Worm (Caenorhabditis elegans) whole organism, L2 larva: ENCODE results near the gene aka-1.

Experiments used
- C34F6.9 ChIP-seq: fragments of 150-350 bp; optimal IDR thresholded peaks from 2 replicates; lab custom pipeline; 2014; ENCODE audit warnings: missing biosample characterization, missing genetic modification characterization
- F13H6.1 ChIP-seq: sonication (generic microtip); optimal IDR thresholded peaks from 2 replicates; lab custom pipeline; 2016; ENCODE audit warnings: missing genetic modification characterization, missing compliant biosample characterization
- R02D3.7 ChIP-seq: fragments of 150-350 bp; optimal IDR thresholded peaks from 2 replicates; lab custom pipeline; 2014; ENCODE audit warnings: missing biosample characterization, missing genetic modification characterization
- Y55F3AM.14 ChIP-seq: fragments of 200-800 bp; sonication (Bioruptor generic); optimal IDR thresholded peaks from 2 replicates; lab custom pipeline; 2018; ENCODE audit warnings: mild to moderate bottlenecking, missing genetic modification characterization, missing compliant biosample characterization
- ZK546.5 ChIP-seq: sonication (generic microtip); optimal IDR thresholded peaks from 2 replicates; lab custom pipeline; 2017; ENCODE audit warnings: missing biosample characterization, missing genetic modification characterization
- alr-1 ChIP-seq: fragments of 150-350 bp; optimal IDR thresholded peaks from 2 replicates; lab custom pipeline; 2014; ENCODE audit warnings: missing biosample characterization, missing genetic modification characterization
- aly-2 ChIP-seq: fragments of 150-350 bp; optimal IDR thresholded peaks from 2 replicates; lab custom pipeline; 2014; ENCODE audit warnings: missing biosample characterization, missing genetic modification characterization
- ama-1 ChIP-seq: fragments of 150-350 bp; optimal IDR thresholded peaks from 2 replicates; lab custom pipeline; 2018; ENCODE audit warnings: inconsistent platforms
- blmp-1 ChIP-seq: sonication (generic microtip); optimal IDR thresholded peaks from 2 replicates; lab custom pipeline; 2017; ENCODE audit warnings: missing genetic modification characterization, mild to moderate bottlenecking, missing compliant biosample characterization, antibody characterized with exemption, moderate library complexity; ENCODE audit not compliant: insufficient read depth
- ceh-16 ChIP-seq: fragments of 150-350 bp; optimal IDR thresholded peaks from 2 replicates; lab custom pipeline; 2014; ENCODE audit warnings: missing biosample characterization, missing genetic modification characterization
- ceh-82 ChIP-seq: fragments of 150-350 bp; optimal IDR thresholded peaks from 2 replicates; lab custom pipeline; 2014; ENCODE audit warnings: missing biosample characterization, missing genetic modification characterization
- crh-2 ChIP-seq: sonication (generic microtip); optimal IDR thresholded peaks from 2 replicates; lab custom pipeline; 2017; ENCODE audit warnings: missing biosample characterization, missing genetic modification characterization
- dmd-4 ChIP-seq: sonication (generic microtip); optimal IDR thresholded peaks from 2 replicates; lab custom pipeline; 2017; ENCODE audit warnings: missing biosample characterization, missing genetic modification characterization
- egl-27 ChIP-seq: sonication (generic microtip); optimal IDR thresholded peaks from 3 replicates; lab custom pipeline; 2017; ENCODE audit warnings: missing biosample characterization, missing genetic modification reagents, missing genetic modification characterization
- elt-1 ChIP-seq: fragments of 150-350 bp; optimal IDR thresholded peaks from 2 replicates; lab custom pipeline; 2014; ENCODE audit warnings: missing biosample characterization, missing genetic modification characterization
- elt-3 ChIP-seq: sonication (generic microtip); optimal IDR thresholded peaks from 2 replicates; lab custom pipeline; 2017; ENCODE audit warnings: missing biosample characterization, missing genetic modification characterization
- fos-1 ChIP-seq: fragments of 150-350 bp; optimal IDR thresholded peaks from 2 replicates; lab custom pipeline; 2014; ENCODE audit warnings: missing biosample characterization, missing genetic modification characterization
- gmeb-1 ChIP-seq: fragments of 150-350 bp; optimal IDR thresholded peaks from 2 replicates; lab custom pipeline; 2014; ENCODE audit warnings: missing biosample characterization, missing genetic modification characterization
- lin-11 ChIP-seq: fragments of 150-350 bp; sonication (generic microtip); optimal IDR thresholded peaks from 2 replicates; lab custom pipeline; 2014; ENCODE audit warnings: missing biosample characterization, missing genetic modification characterization, inconsistent platforms, mixed read lengths
- lin-13 ChIP-seq: fragments of 150-350 bp; optimal IDR thresholded peaks from 2 replicates; lab custom pipeline; 2014; ENCODE audit warnings: missing biosample characterization, missing genetic modification reagents, missing genetic modification characterization
- lin-39 ChIP-seq: fragments of 150-350 bp; optimal IDR thresholded peaks from 2 replicates; lab custom pipeline; 2014; ENCODE audit warnings: missing biosample characterization, missing genetic modification reagents, missing genetic modification characterization
- lsy-2 ChIP-seq, 2 experiments: fragments of 150-350 bp in 1 of 2; sonication (generic microtip) in 1 of 2; optimal IDR thresholded peaks; 2 replicates each; lab custom pipeline; 2014 to 2017; ENCODE audit warnings: missing biosample characterization in 2 of 2, missing genetic modification characterization in 2 of 2
- mab-5 ChIP-seq: fragments of 150-350 bp; optimal IDR thresholded peaks from 2 replicates; lab custom pipeline; 2014; ENCODE audit warnings: missing biosample characterization, missing genetic modification characterization
- mbf-1 ChIP-seq: sonication (generic microtip); optimal IDR thresholded peaks from 2 replicates; lab custom pipeline; 2017; ENCODE audit warnings: missing biosample characterization, missing genetic modification characterization
- mdl-1 ChIP-seq, 2 experiments: fragments of 150-350 bp in 1 of 2; sonication (generic microtip) in 1 of 2; optimal IDR thresholded peaks; 2 replicates each; lab custom pipeline; 2017; ENCODE audit warnings: missing biosample characterization in 2 of 2, missing genetic modification characterization in 2 of 2
- nhr-10 ChIP-seq: sonication (generic microtip); optimal IDR thresholded peaks from 2 replicates; lab custom pipeline; 2017; ENCODE audit warnings: missing biosample characterization, missing genetic modification characterization
- nhr-11 ChIP-seq: fragments of 150-350 bp; optimal IDR thresholded peaks from 2 replicates; lab custom pipeline; 2014; ENCODE audit warnings: missing biosample characterization, missing genetic modification characterization
- nhr-12 ChIP-seq: fragments of 150-350 bp; optimal IDR thresholded peaks from 2 replicates; lab custom pipeline; 2014; ENCODE audit warnings: missing biosample characterization, missing genetic modification characterization
- nhr-129 ChIP-seq: fragments of 150-350 bp; optimal IDR thresholded peaks from 2 replicates; lab custom pipeline; 2014; ENCODE audit warnings: missing biosample characterization, missing genetic modification characterization
- nhr-21 ChIP-seq: fragments of 150-350 bp; optimal IDR thresholded peaks from 2 replicates; lab custom pipeline; 2014; ENCODE audit warnings: missing biosample characterization, missing genetic modification characterization
- nhr-23 ChIP-seq: fragments of 150-350 bp; optimal IDR thresholded peaks from 2 replicates; lab custom pipeline; 2014; ENCODE audit warnings: missing biosample characterization, missing genetic modification reagents, missing genetic modification characterization
- nhr-237 ChIP-seq: fragments of 150-350 bp; optimal IDR thresholded peaks from 2 replicates; lab custom pipeline; 2014; ENCODE audit warnings: missing biosample characterization, missing genetic modification characterization
- nhr-25 ChIP-seq: fragments of 150-350 bp; sonication (generic microtip); optimal IDR thresholded peaks from 3 replicates; lab custom pipeline; 2014; ENCODE audit warnings: missing biosample characterization, missing genetic modification characterization
- nhr-6 ChIP-seq: fragments of 150-350 bp; optimal IDR thresholded peaks from 2 replicates; lab custom pipeline; 2014; ENCODE audit warnings: missing biosample characterization, missing genetic modification characterization
- nhr-77 ChIP-seq: fragments of 150-350 bp; optimal IDR thresholded peaks from 2 replicates; lab custom pipeline; 2014; ENCODE audit warnings: missing biosample characterization, missing genetic modification characterization
- peb-1 ChIP-seq: fragments of 150-350 bp; optimal IDR thresholded peaks from 2 replicates; lab custom pipeline; 2014; ENCODE audit warnings: missing biosample characterization, missing genetic modification characterization
- sem-4 ChIP-seq: fragments of 150-350 bp; optimal IDR thresholded peaks from 2 replicates; lab custom pipeline; 2014; ENCODE audit warnings: missing biosample characterization, missing genetic modification reagents, missing genetic modification characterization
- skn-1 ChIP-seq: sonication (generic microtip); optimal IDR thresholded peaks from 2 replicates; lab custom pipeline; 2017; ENCODE audit warnings: missing biosample characterization, missing genetic modification characterization
- sma-3 ChIP-seq: sonication (generic microtip); optimal IDR thresholded peaks from 2 replicates; lab custom pipeline; 2016; ENCODE audit warnings: missing genetic modification reagents, missing genetic modification characterization, missing compliant biosample characterization
- sma-9 ChIP-seq, 2 experiments: fragments of 150-350 bp in 1 of 2; sonication (generic microtip) in 1 of 2; optimal IDR thresholded peaks; 2 replicates each; lab custom pipeline; 2014 to 2016; ENCODE audit warnings: missing genetic modification characterization in 2 of 2, mild to moderate bottlenecking in 1 of 2, missing biosample characterization in 1 of 2, missing compliant biosample characterization in 1 of 2, missing genetic modification reagents in 1 of 2, moderate library complexity in 1 of 2
- snpc-4 ChIP-seq: fragments of 150-350 bp; optimal IDR thresholded peaks from 2 replicates; lab custom pipeline; 2014; ENCODE audit warnings: missing biosample characterization, missing genetic modification characterization
- unc-39 ChIP-seq: fragments of 150-350 bp; optimal IDR thresholded peaks from 2 replicates; lab custom pipeline; 2014; ENCODE audit warnings: missing biosample characterization, missing genetic modification characterization
- unc-55 ChIP-seq: fragments of 150-350 bp; sonication (generic microtip); optimal IDR thresholded peaks from 3 replicates; lab custom pipeline; 2014; ENCODE audit warnings: missing biosample characterization, missing genetic modification reagents, missing genetic modification characterization
- unc-62 ChIP-seq: fragments of 150-350 bp; optimal IDR thresholded peaks from 2 replicates; lab custom pipeline; 2014; ENCODE audit warnings: missing biosample characterization, missing genetic modification reagents, missing genetic modification characterization
- zag-1 ChIP-seq: fragments of 150-350 bp; optimal IDR thresholded peaks from 2 replicates; lab custom pipeline; 2014; ENCODE audit warnings: missing biosample characterization, missing genetic modification characterization
- ztf-1 ChIP-seq: fragments of 200-800 bp; sonication (Bioruptor generic); conservative IDR thresholded peaks from 2 replicates; pipeline ENCODE4 v1.3.6; 2022; ENCODE audit warnings: missing genetic modification characterization, missing compliant biosample characterization
- ztf-11 ChIP-seq: sonication (generic microtip); optimal IDR thresholded peaks from 2 replicates; lab custom pipeline; 2017; ENCODE audit warnings: missing biosample characterization, missing genetic modification characterization
- ztf-4 ChIP-seq: fragments of 150-350 bp; optimal IDR thresholded peaks from 2 replicates; lab custom pipeline; 2014; ENCODE audit warnings: missing biosample characterization, missing genetic modification characterization

Gene aka-1

ce11 chrII:7478487-7479234, at the start of gene aka-1, which contains the start of gene ubc-6:
aka-1 (minus strand) TSS chrII:7478537.
ubc-6 (plus strand) TSS chrII:7479187.
- peak; percentile 81 for TF ChIP-seq C34F6.9 (tag; lab: Kevin White, UChicago)
- TF ChIP-seq nhr-11 (tag; lab: Kevin White, UChicago): no peak
- TF ChIP-seq dmd-4 (tag; lab: Kevin White, UChicago): no peak
- TF ChIP-seq fos-1 (tag; lab: Kevin White, UChicago): peak; percentile 68
- no peak for TF ChIP-seq skn-1
- TF ChIP-seq zag-1 (tag; lab: Kevin White, UChicago): peak; percentile 37
- peak; percentile 80 for TF ChIP-seq unc-55
- peak; percentile 41 for TF ChIP-seq nhr-237 (tag; lab: Kevin White, UChicago)
- TF ChIP-seq lin-13 (GFP tag; lab: Kevin White, UChicago): peak; percentile 78
- peak; percentile 52 for TF ChIP-seq egl-27
- no peak for TF ChIP-seq peb-1 (tag; lab: Kevin White, UChicago)
- TF ChIP-seq ztf-4 (tag; lab: Kevin White, UChicago): peak; percentile 0
- peak; percentile 71 for TF ChIP-seq Y55F3AM.14
- TF ChIP-seq blmp-1 (tag; lab: Kevin White, UChicago): peak; percentile 47
- no peak for TF ChIP-seq ztf-1
- no peak for TF ChIP-seq lin-39 (tag; lab: Kevin White, UChicago)
- peak; percentile 72 for TF ChIP-seq gmeb-1 (tag; lab: Kevin White, UChicago)
- TF ChIP-seq nhr-129: peak; percentile 84
- peak; percentile 80 for TF ChIP-seq sem-4
- no peak for TF ChIP-seq mbf-1
- TF ChIP-seq ZK546.5 (tag; lab: Kevin White, UChicago): no peak
- peak; percentile 28 for TF ChIP-seq nhr-77 (tag; lab: Kevin White, UChicago)
- TF ChIP-seq unc-62 (GFP tag; lab: Kevin White, UChicago): no peak
- peak in 1 of 2 experiments; percentile 52 for TF ChIP-seq mdl-1 (tag; optimal IDR thresholded peaks at IDR 0.05; lab: Kevin White, UChicago)
- no peak for TF ChIP-seq elt-1 (tag; lab: Kevin White, UChicago)
- TF ChIP-seq nhr-6: peak; percentile 59
- TF ChIP-seq ceh-16 (tag; lab: Kevin White, UChicago): no peak
- no peak for TF ChIP-seq nhr-10 (tag; lab: Kevin White, UChicago)
- TF ChIP-seq aly-2 (tag; lab: Kevin White, UChicago): no peak
- TF ChIP-seq alr-1 (tag; lab: Kevin White, UChicago): no peak
- TF ChIP-seq lsy-2 (tag; optimal IDR thresholded peaks at IDR 0.05; lab: Kevin White, UChicago): peak; percentile 58 to 87
- TF ChIP-seq ceh-82 (tag; lab: Kevin White, UChicago): no peak
- TF ChIP-seq sma-9 (GFP tag; optimal IDR thresholded peaks at IDR 0.05; lab: Kevin White, UChicago): peak; percentile 60
- no peak for TF ChIP-seq sma-9 (tag; optimal IDR thresholded peaks at IDR 0.05; lab: Kevin White, UChicago)
- no peak for TF ChIP-seq elt-3 (tag; lab: Kevin White, UChicago)
- TF ChIP-seq crh-2 (tag; lab: Kevin White, UChicago): peak; percentile 77
- peak; percentile 83 for TF ChIP-seq nhr-25
- TF ChIP-seq ztf-11 (tag; lab: Kevin White, UChicago): no peak
- TF ChIP-seq mab-5 (tag; lab: Kevin White, UChicago): peak; percentile 55
- TF ChIP-seq nhr-21 (tag; lab: Kevin White, UChicago): peak; percentile 79
- no peak for TF ChIP-seq nhr-23
- TF ChIP-seq lin-11 (tag; lab: Kevin White, UChicago): peak; percentile 89
- peak; percentile 95 for TF ChIP-seq sma-3 (GFP tag; lab: Kevin White, UChicago)
- TF ChIP-seq ama-1: no peak
- TF ChIP-seq F13H6.1 (tag; lab: Kevin White, UChicago): peak; percentile 92
- peak; percentile 33 for TF ChIP-seq snpc-4 (tag; lab: Kevin White, UChicago)
- no peak for TF ChIP-seq R02D3.7 (tag; lab: Kevin White, UChicago)
- TF ChIP-seq nhr-12 (tag; lab: Kevin White, UChicago): no peak
- no peak for TF ChIP-seq unc-39 (tag; lab: Kevin White, UChicago)
